Fruit fly (Drosophila melanogaster) whole organism, embryonic: ENCODE measurements around the gene Non3.

Experiments
- BEAF-32 ChIP-seq: fragments of 200-800 bp; sonication (Bioruptor generic); optimal IDR thresholded peaks from 3 replicates; lab custom pipeline; 2017; ENCODE audit warnings: missing biosample characterization, missing genetic modification characterization, mild to moderate bottlenecking, moderate library complexity, missing genetic modification reagents
- CG10366 ChIP-seq: fragments of 200-800 bp; sonication (Bioruptor generic); IDR thresholded peaks from 2 replicates; pipeline ENCODE4 v1.3.6; 2022; ENCODE audit warnings: missing biosample characterization, missing genetic modification characterization
- CG12219 ChIP-seq: fragments of 200-800 bp; sonication (Bioruptor generic); optimal IDR thresholded peaks from 3 replicates; lab custom pipeline; 2018; ENCODE audit warnings: missing biosample characterization, mild to moderate bottlenecking, missing genetic modification characterization
- CG13296 ChIP-seq: fragments of 200-800 bp; sonication (Bioruptor generic); optimal IDR thresholded peaks from 3 replicates; lab custom pipeline; 2018; ENCODE audit warnings: missing biosample characterization, mild to moderate bottlenecking, missing genetic modification characterization
- CG15073 ChIP-seq: fragments of 200-800 bp; sonication (Bioruptor generic); optimal IDR thresholded peaks from 2 replicates; lab custom pipeline; 2016; ENCODE audit warnings: missing biosample characterization, missing genetic modification characterization
- CG15601 ChIP-seq: fragments of 200-800 bp; sonication (Bioruptor generic); optimal IDR thresholded peaks from 3 replicates; lab custom pipeline; 2019; ENCODE audit warnings: missing biosample characterization, mild to moderate bottlenecking, missing genetic modification characterization, moderate library complexity
- CG1603 ChIP-seq: fragments of 200-800 bp; sonication (Bioruptor generic); optimal IDR thresholded peaks from 2 replicates; lab custom pipeline; 2019; ENCODE audit warnings: missing biosample characterization, mild to moderate bottlenecking, missing genetic modification characterization, moderate library complexity
- CG17328 ChIP-seq: fragments of 200-800 bp; sonication (Bioruptor generic); IDR thresholded peaks from 2 replicates; pipeline ENCODE4 v1.3.6; 2022; ENCODE audit warnings: missing biosample characterization, missing genetic modification characterization
- CG18599 ChIP-seq: fragments of 200-800 bp; sonication (Bioruptor generic); optimal IDR thresholded peaks from 3 replicates; lab custom pipeline; 2017; ENCODE audit warnings: missing biosample characterization, missing genetic modification characterization, mild to moderate bottlenecking, moderate library complexity, missing genetic modification reagents
- CG32772 ChIP-seq: fragments of 200-800 bp; sonication (Bioruptor generic); IDR thresholded peaks from 2 replicates; pipeline ENCODE4 v1.3.6; 2022; ENCODE audit warnings: missing biosample characterization, missing genetic modification characterization
- CG34224 ChIP-seq: fragments of 200-800 bp; sonication (Bioruptor generic); IDR thresholded peaks from 3 replicates; pipeline ENCODE4 v1.3.6; 2022; ENCODE audit warnings: missing biosample characterization, missing genetic modification characterization; ENCODE audit not compliant: partially characterized antibody
- CG34422 ChIP-seq: fragments of 200-800 bp; sonication (Bioruptor generic); IDR thresholded peaks from 3 replicates; pipeline ENCODE4 v1.3.6; 2022; ENCODE audit warnings: missing biosample characterization, missing genetic modification characterization
- CG3847 ChIP-seq: fragments of 200-800 bp; sonication (Bioruptor generic); IDR thresholded peaks from 2 replicates; pipeline ENCODE4 v1.3.6; 2022; ENCODE audit warnings: missing biosample characterization, missing genetic modification characterization
- CG8290 ChIP-seq, 3 experiments: fragments of 200-800 bp; sonication (Bioruptor generic); optimal IDR thresholded peaks; 2 replicates each; lab custom pipeline; 2016 to 2019; ENCODE audit warnings: missing biosample characterization in 3 of 3, missing genetic modification characterization in 3 of 3, mild to moderate bottlenecking in 2 of 3, moderate library complexity in 1 of 3
- CG8924 ChIP-seq: fragments of 200-800 bp; optimal IDR thresholded peaks from 3 replicates; lab custom pipeline; 2019; ENCODE audit warnings: missing biosample characterization, mild to moderate bottlenecking, missing genetic modification characterization, moderate library complexity
- CG9797 ChIP-seq: fragments of 200-800 bp; sonication (Bioruptor generic); optimal IDR thresholded peaks from 3 replicates; lab custom pipeline; 2018; ENCODE audit warnings: missing biosample characterization, mild to moderate bottlenecking, missing genetic modification characterization
- CoRest ChIP-seq: fragments of 200-800 bp; sonication (Bioruptor generic); optimal IDR thresholded peaks from 3 replicates; lab custom pipeline; 2018; ENCODE audit warnings: missing biosample characterization, mild to moderate bottlenecking, missing genetic modification characterization, moderate library complexity
- Dip2 ChIP-seq: fragments of 200-800 bp; sonication (Bioruptor generic); IDR thresholded peaks from 2 replicates; pipeline ENCODE4 v1.3.6; 2022; ENCODE audit warnings: missing biosample characterization, missing genetic modification characterization
- ERR ChIP-seq: fragments of 200-800 bp; sonication (Bioruptor generic); optimal IDR thresholded peaks from 2 replicates; lab custom pipeline; 2016; ENCODE audit warnings: missing biosample characterization, missing genetic modification characterization
- Ets65A ChIP-seq: fragments of 200-800 bp; sonication (Bioruptor generic); peaks from one replicate; lab custom pipeline; 2016; ENCODE audit warnings: missing biosample characterization, missing genetic modification characterization
- Ets97D ChIP-seq: fragments of 200-800 bp; sonication (Bioruptor generic); optimal IDR thresholded peaks from 3 replicates; lab custom pipeline; 2016; ENCODE audit warnings: missing biosample characterization, missing genetic modification characterization
- HmgZ ChIP-seq: fragments of 200-800 bp; sonication (Bioruptor generic); optimal IDR thresholded peaks from 2 replicates; lab custom pipeline; 2018; ENCODE audit warnings: missing biosample characterization, mild to moderate bottlenecking, missing genetic modification characterization
- Hmr ChIP-seq: fragments of 200-800 bp; sonication (Bioruptor generic); optimal IDR thresholded peaks from 3 replicates; lab custom pipeline; 2017; ENCODE audit warnings: mild to moderate bottlenecking, missing biosample characterization, missing genetic modification reagents, missing genetic modification characterization
- Hsf ChIP-seq: fragments of 200-800 bp; sonication (Bioruptor generic); optimal IDR thresholded peaks from 3 replicates; lab custom pipeline; 2016; ENCODE audit warnings: missing biosample characterization, missing genetic modification characterization
- Jarid2 ChIP-seq: fragments of 200-800 bp; sonication (Bioruptor generic); optimal IDR thresholded peaks from 3 replicates; lab custom pipeline; 2017; ENCODE audit warnings: mild to moderate bottlenecking, missing biosample characterization, missing genetic modification reagents, missing genetic modification characterization
- MBD-R2 ChIP-seq: fragments of 200-800 bp; sonication (Bioruptor generic); IDR thresholded peaks from 2 replicates; pipeline ENCODE4 v1.3.6; 2022; ENCODE audit warnings: missing biosample characterization, missing genetic modification characterization
- Max ChIP-seq: fragments of 200-800 bp; sonication (Bioruptor generic); optimal IDR thresholded peaks from 2 replicates; lab custom pipeline; 2016; ENCODE audit warnings: missing biosample characterization, mild to moderate bottlenecking, missing genetic modification characterization
- Med ChIP-seq: fragments of 200-800 bp; sonication (Bioruptor generic); peaks from one replicate; lab custom pipeline; 2016; ENCODE audit warnings: missing biosample characterization, missing genetic modification characterization, mild to moderate bottlenecking, inconsistent platforms, moderate library complexity
- Myb ChIP-seq: fragments of 200-800 bp; sonication (Bioruptor generic); optimal IDR thresholded peaks from 2 replicates; lab custom pipeline; 2016; ENCODE audit warnings: missing biosample characterization, missing genetic modification characterization
- NK7.1 ChIP-seq: fragments of 200-800 bp; sonication (Bioruptor generic); optimal IDR thresholded peaks from 3 replicates; lab custom pipeline; 2016; ENCODE audit warnings: missing biosample characterization, missing genetic modification characterization
- Nf-YC ChIP-seq: fragments of 200-800 bp; optimal IDR thresholded peaks from 3 replicates; lab custom pipeline; 2019; ENCODE audit warnings: missing biosample characterization, mild to moderate bottlenecking, missing genetic modification characterization, moderate library complexity
- Oli ChIP-seq: fragments of 200-800 bp; sonication (Bioruptor generic); optimal IDR thresholded peaks from 2 replicates; lab custom pipeline; 2018; ENCODE audit warnings: missing biosample characterization, mild to moderate bottlenecking, missing genetic modification characterization, moderate library complexity
- Ptx1 ChIP-seq: fragments of 200-800 bp; sonication (Bioruptor generic); IDR thresholded peaks from 2 replicates; pipeline ENCODE4 v1.3.6; 2022; ENCODE audit warnings: missing biosample characterization, missing genetic modification characterization
- Rfx ChIP-seq: fragments of 200-800 bp; sonication (Bioruptor generic); IDR thresholded peaks from 2 replicates; pipeline ENCODE4 v1.3.6; 2022; ENCODE audit warnings: missing biosample characterization, missing genetic modification characterization
- Xrp1 ChIP-seq: fragments of 200-800 bp; sonication (Bioruptor generic); IDR thresholded peaks from 2 replicates; pipeline ENCODE4 v1.3.6; 2022; ENCODE audit warnings: missing biosample characterization, missing genetic modification characterization
- ase ChIP-seq: fragments of 200-800 bp; sonication (Bioruptor generic); IDR thresholded peaks from 3 replicates; pipeline ENCODE4 v1.3.6; 2022; ENCODE audit warnings: missing biosample characterization, missing genetic modification characterization
- chn ChIP-seq: fragments of 200-800 bp; sonication (Bioruptor generic); optimal IDR thresholded peaks from 2 replicates; lab custom pipeline; 2016; ENCODE audit warnings: missing biosample characterization, missing genetic modification characterization
- da ChIP-seq: fragments of 200-800 bp; sonication (Bioruptor generic); optimal IDR thresholded peaks from 2 replicates; lab custom pipeline; 2016; ENCODE audit warnings: missing biosample characterization, missing genetic modification characterization
- dm ChIP-seq: fragments of 200-800 bp; sonication (Bioruptor generic); optimal IDR thresholded peaks from 3 replicates; lab custom pipeline; 2016; ENCODE audit warnings: missing biosample characterization, missing genetic modification characterization
- dmrt11E ChIP-seq: fragments of 200-800 bp; sonication (Bioruptor generic); optimal IDR thresholded peaks from 3 replicates; lab custom pipeline; 2018; ENCODE audit warnings: missing biosample characterization, mild to moderate bottlenecking, missing genetic modification characterization, moderate library complexity
- gcm ChIP-seq: fragments of 200-800 bp; sonication (Bioruptor generic); optimal IDR thresholded peaks from 2 replicates; lab custom pipeline; 2019; ENCODE audit warnings: missing biosample characterization, mild to moderate bottlenecking, missing genetic modification characterization, moderate library complexity
- h ChIP-seq: fragments of >200 bp; optimal IDR thresholded peaks from 2 replicates; lab custom pipeline; 2017
- lov ChIP-seq, 2 experiments: fragments of 200-800 bp in 1 of 2; fragments of >200 bp in 1 of 2; sonication (Bioruptor generic) in 1 of 2; IDR thresholded peaks in 1 of 2; optimal IDR thresholded peaks in 1 of 2; 2 replicates in 1 of 2; 3 replicates in 1 of 2; pipeline versions ENCODE4 v1.3.6 to Lab custom; 2017 to 2022; ENCODE audit warnings: missing biosample characterization in 1 of 2, missing genetic modification characterization in 1 of 2
- odd ChIP-seq: fragments of 200-800 bp; sonication (Bioruptor generic); optimal IDR thresholded peaks from 2 replicates; lab custom pipeline; 2017; ENCODE audit warnings: missing biosample characterization, mild to moderate bottlenecking, missing genetic modification characterization
- phol ChIP-seq: fragments of 200-800 bp; sonication (Bioruptor generic); optimal IDR thresholded peaks from 3 replicates; lab custom pipeline; 2018; ENCODE audit warnings: missing biosample characterization, mild to moderate bottlenecking, missing genetic modification characterization, moderate library complexity
- ranshi ChIP-seq: fragments of 200-800 bp; sonication (Bioruptor generic); IDR thresholded peaks from 2 replicates; pipeline ENCODE4 v1.3.6; 2022; ENCODE audit warnings: missing biosample characterization, missing genetic modification characterization
- sisA ChIP-seq: fragments of 200-800 bp; sonication (Bioruptor generic); IDR thresholded peaks from 2 replicates; pipeline ENCODE4 v1.3.6; 2022; ENCODE audit warnings: missing biosample characterization, missing genetic modification characterization
- z ChIP-seq: fragments of 200-800 bp; sonication (Bioruptor generic); IDR thresholded peaks from 3 replicates; pipeline ENCODE4 v1.3.6; 2022; ENCODE audit warnings: missing biosample characterization, missing genetic modification characterization

The Non3 gene

DNA sequence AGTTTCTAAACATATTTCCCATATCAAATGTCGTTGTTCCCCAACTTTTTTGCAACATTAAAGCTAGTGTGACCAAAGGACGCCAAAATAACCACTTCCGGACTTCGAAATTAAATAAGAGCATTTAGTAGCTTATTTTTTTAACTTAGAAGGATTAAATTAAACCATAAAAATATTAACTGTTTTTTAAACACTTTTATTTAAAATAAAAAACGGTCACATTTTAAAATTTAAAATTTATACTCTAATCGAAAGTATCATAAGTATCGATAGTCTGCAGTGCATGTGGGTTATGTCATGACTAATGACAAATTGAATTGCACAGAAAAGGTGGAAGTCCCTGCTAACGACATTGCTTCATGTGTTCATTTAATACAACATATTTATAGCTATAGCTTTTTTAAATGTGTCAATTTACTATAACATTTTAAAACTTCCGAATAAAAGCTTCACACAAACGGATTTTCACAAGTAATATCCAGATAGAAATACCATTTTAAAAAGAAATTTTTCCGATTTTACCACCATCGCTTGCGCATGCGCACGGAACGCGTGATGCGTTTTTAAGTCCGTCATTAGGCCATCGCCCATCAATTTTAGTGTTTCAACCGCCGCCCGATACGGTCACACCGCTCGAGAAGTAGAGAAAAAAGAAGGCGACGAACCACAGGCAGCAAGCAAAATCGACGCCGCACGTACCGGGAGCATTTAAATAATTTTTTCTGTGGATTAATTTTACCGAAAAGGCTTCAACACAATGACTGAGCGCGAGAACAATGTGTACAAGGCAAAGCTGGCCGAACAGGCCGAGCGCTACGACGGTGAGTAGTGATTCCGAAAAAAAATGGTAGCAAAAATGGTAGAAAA lies 18.8 kb downstream of the Non3 start, which contains the start of the genes CG7156 and 14-3-3epsilon (continued):
- peak; percentile 42 for TF ChIP-seq CG8290 (GFP tag; optimal IDR thresholded peaks at IDR 0.05; lab: Kevin White, UChicago)
- TF ChIP-seq CG8290 (tag; optimal IDR thresholded peaks at IDR 0.05; lab: Kevin White, UChicago) = no peak
- peak; percentile 18; the same call in 1 of the 3 replicates for TF ChIP-seq CG34224 (GFP tag; lab: Robert Waterston, UW)
- TF ChIP-seq Ets65A (GFP tag; lab: Kevin White, UChicago) = peak; percentile 81
- peak; percentile 68 for TF ChIP-seq dmrt11E (tag; lab: Kevin White, UChicago)
- TF ChIP-seq ase (GFP tag; lab: Robert Waterston, UW) = 0 out of 3 replicates have a peak, but pooled peaks have one; percentile 5
- TF ChIP-seq CoRest (tag; lab: Kevin White, UChicago) = peak; percentile 66
- peak; percentile 69 for TF ChIP-seq CG17328 (GFP tag; lab: Robert Waterston, UW)
- TF ChIP-seq sisA (GFP tag; lab: Robert Waterston, UW) = no peak
- peak; percentile 82 for TF ChIP-seq phol (tag; lab: Kevin White, UChicago)
- TF ChIP-seq CG34422 = peak; percentile 69; the same call in 2 of the 3 replicates
- TF ChIP-seq MBD-R2 = peak; percentile 57; the same call in 1 of the 2 replicates
- TF ChIP-seq Nf-YC (tag; lab: Kevin White, UChicago) = peak; percentile 49
- peak; percentile 38 for TF ChIP-seq Rfx (GFP tag; lab: Robert Waterston, UW)
- peak; percentile 81 for TF ChIP-seq Ets97D (GFP tag; lab: Kevin White, UChicago)
- no peak for TF ChIP-seq NK7.1
- peak; percentile 96 for TF ChIP-seq CG9797
- peak; percentile 18 for TF ChIP-seq HmgZ (tag; lab: Kevin White, UChicago)
- TF ChIP-seq CG18599 (GFP tag; lab: Kevin White, UChicago) = peak; percentile 42
- peak; percentile 52 for TF ChIP-seq Ptx1 (GFP tag; lab: Robert Waterston, UW)
- peak; percentile 46 for TF ChIP-seq Hmr (GFP tag; lab: Kevin White, UChicago)
- TF ChIP-seq dm = peak; percentile 49
- peak; percentile 37 for TF ChIP-seq CG12219
- TF ChIP-seq chn (GFP tag; lab: Kevin White, UChicago) = peak; percentile 5
- no peak for TF ChIP-seq h
- TF ChIP-seq z (GFP tag; lab: Robert Waterston, UW) = no peak
- peak; percentile 43 for TF ChIP-seq Hsf (GFP tag; lab: Kevin White, UChicago)
- TF ChIP-seq BEAF-32 (GFP tag; lab: Kevin White, UChicago) = peak; percentile 92
- TF ChIP-seq Myb (GFP tag; lab: Kevin White, UChicago) = peak; percentile 59
- TF ChIP-seq Dip2 (GFP tag; lab: Robert Waterston, UW) = no peak
- TF ChIP-seq gcm = peak; percentile 69
- TF ChIP-seq CG13296 = peak; percentile 39
- TF ChIP-seq CG8924 = peak; percentile 30
- TF ChIP-seq CG10366 (GFP tag; lab: Robert Waterston, UW) = peak; percentile 32; the same call in 1 of the 2 replicates
- 0 out of 2 replicates have a peak, but pooled peaks have one; percentile 25 for TF ChIP-seq CG32772 (GFP tag; lab: Robert Waterston, UW)
- TF ChIP-seq CG3847 (GFP tag; lab: Robert Waterston, UW) = no peak
- no peak for TF ChIP-seq lov (optimal IDR thresholded peaks at IDR 0.05; lab: Kevin White, UChicago)
- 0 out of 3 replicates have a peak, but pooled peaks have one; percentile 49 for TF ChIP-seq lov (GFP tag; IDR thresholded peaks at IDR 0.05; lab: Robert Waterston, UW)
- TF ChIP-seq odd (GFP tag; lab: Kevin White, UChicago) = peak; percentile 26
- peak; percentile 8 for TF ChIP-seq Oli (tag; lab: Kevin White, UChicago)
- TF ChIP-seq da = no peak
- TF ChIP-seq ERR (GFP tag; lab: Kevin White, UChicago) = no peak
- TF ChIP-seq Xrp1 = peak; percentile 60
- no peak for TF ChIP-seq CG15073 (GFP tag; lab: Kevin White, UChicago)
- TF ChIP-seq Max (GFP tag; lab: Kevin White, UChicago) = peak; percentile 47
- TF ChIP-seq Jarid2 = peak; percentile 77
- TF ChIP-seq CG1603 (tag; lab: Kevin White, UChicago) = peak; percentile 18
- TF ChIP-seq Med (GFP tag; lab: Kevin White, UChicago) = peak; percentile 89
- peak; percentile 71 for TF ChIP-seq CG15601 (tag; lab: Kevin White, UChicago)
- TF ChIP-seq ranshi = peak; percentile 50; the same call in 1 of the 2 replicates
